Fruit fly (Drosophila melanogaster) Kc167 (cell line): ENCODE results near the gene SerRS.

Experiments
- Myc ChIP-seq: fragments of >200 bp; optimal IDR thresholded peaks from 2 replicates; lab custom pipeline; 2017; ENCODE audit warnings: missing external identifiers
- Sin3A ChIP-seq: fragments of >200 bp; optimal IDR thresholded peaks from 2 replicates; lab custom pipeline; 2018; ENCODE audit warnings: missing external identifiers
- h ChIP-seq: fragments of >200 bp; optimal IDR thresholded peaks from 3 replicates; lab custom pipeline; 2018; ENCODE audit warnings: missing external identifiers
- insv ChIP-seq: fragments of >200 bp; optimal IDR thresholded peaks from 3 replicates; lab custom pipeline; 2018; ENCODE audit warnings: missing external identifiers
- psq ChIP-seq: fragments of >200 bp; optimal IDR thresholded peaks from 2 replicates; lab custom pipeline; 2017; ENCODE audit warnings: missing external identifiers
- ttk ChIP-seq: sonication (Bioruptor generic); optimal IDR thresholded peaks from 2 replicates; lab custom pipeline; 2017; ENCODE audit warnings: missing external identifiers

Gene SerRS

dm6 chr2L:3009438-3009837 is 27.8 kb downstream of the SerRS start:
- TF ChIP-seq Sin3A (lab: Kevin White, UChicago), result no peak
- TF ChIP-seq insv, result no peak
- no peak for TF ChIP-seq Myc (lab: Kevin White, UChicago)
- no peak for TF ChIP-seq h (lab: Kevin White, UChicago)
- TF ChIP-seq psq, result no peak
- no peak for TF ChIP-seq ttk (lab: Kevin White, UChicago)

dm6 chr2L:3006925-3007426 is 30.2 kb downstream of the SerRS start:
- TF ChIP-seq ttk (lab: Kevin White, UChicago) (no peak), insv (no peak), Myc (lab: Kevin White, UChicago) (no peak), psq (no peak), Sin3A (lab: Kevin White, UChicago) (no peak), h (lab: Kevin White, UChicago) (no peak)

dm6 chr2L:3006194-3006593 is 31.0 kb downstream of the SerRS start:
- no peak for TF ChIP-seq psq
- TF ChIP-seq h (lab: Kevin White, UChicago), result no peak
- TF ChIP-seq Myc (lab: Kevin White, UChicago), result no peak
- no peak for TF ChIP-seq insv
- no peak for TF ChIP-seq ttk (lab: Kevin White, UChicago)
- no peak for TF ChIP-seq Sin3A (lab: Kevin White, UChicago)

- no peak for TF ChIP-seq h (lab: Kevin White, UChicago)
- no peak for TF ChIP-seq ttk (lab: Kevin White, UChicago)
- TF ChIP-seq Sin3A (lab: Kevin White, UChicago), result no peak
- no peak for TF ChIP-seq Myc (lab: Kevin White, UChicago)
- TF ChIP-seq psq, result no peak
- no peak for TF ChIP-seq insv
These were observed 31.7 kb downstream of the SerRS start for dm6 chr2L:3005483-3005882.

- no peak for TF ChIP-seq h (lab: Kevin White, UChicago)
These were observed 32.6 kb downstream of the SerRS start for dm6 chr2L:3004601-3005000.

dm6 chr2L:3003399-3003798 is 33.8 kb downstream of the SerRS start:
- TF ChIP-seq Myc (lab: Kevin White, UChicago), result no peak
- TF ChIP-seq insv, result no peak
- TF ChIP-seq Sin3A (lab: Kevin White, UChicago), result no peak
- TF ChIP-seq psq, result no peak
- TF ChIP-seq h (lab: Kevin White, UChicago), result no peak
- no peak for TF ChIP-seq ttk (lab: Kevin White, UChicago)

dm6 chr2L:3001953-3002352 is 35.2 kb downstream of the SerRS start:
- TF ChIP-seq insv, result no peak
- TF ChIP-seq ttk (lab: Kevin White, UChicago), result no peak
- TF ChIP-seq Myc (lab: Kevin White, UChicago), result no peak
- no peak for TF ChIP-seq h (lab: Kevin White, UChicago)
- TF ChIP-seq Sin3A (lab: Kevin White, UChicago), result no peak
- TF ChIP-seq psq, result no peak

- TF ChIP-seq insv (no peak), Myc (lab: Kevin White, UChicago) (no peak), ttk (lab: Kevin White, UChicago) (no peak), psq (no peak), Sin3A (lab: Kevin White, UChicago) (no peak), h (lab: Kevin White, UChicago) (no peak)
These were observed 36.7 kb downstream of the SerRS start for dm6 chr2L:3000517-3000934.

dm6 chr2L:2999609-3000008 is 37.6 kb downstream of the SerRS start:
- TF ChIP-seq h (lab: Kevin White, UChicago) (no peak), insv (no peak), Sin3A (lab: Kevin White, UChicago) (no peak), ttk (lab: Kevin White, UChicago) (no peak), Myc (lab: Kevin White, UChicago) (no peak), psq (no peak)

- no peak for TF ChIP-seq h (lab: Kevin White, UChicago)
- TF ChIP-seq Sin3A (lab: Kevin White, UChicago), result no peak
- TF ChIP-seq insv, result no peak
- TF ChIP-seq Myc (lab: Kevin White, UChicago), result no peak
- TF ChIP-seq ttk (lab: Kevin White, UChicago), result no peak
- TF ChIP-seq psq, result no peak
These were observed 38.1 kb downstream of the SerRS start, which contains the start of gene Ccdc85 for dm6 chr2L:2999113-2999512. Gene Ccdc85, plus strand, starts transcription at chr2L:2999286.

- TF ChIP-seq Sin3A (lab: Kevin White, UChicago) (no peak), psq (no peak), insv (no peak), Myc (lab: Kevin White, UChicago) (no peak), ttk (lab: Kevin White, UChicago) (no peak), h (lab: Kevin White, UChicago) (no peak)
These were observed 43.5 kb downstream of the SerRS start for dm6 chr2L:2993702-2994101.

- TF ChIP-seq insv (no peak), h (lab: Kevin White, UChicago) (no peak)
These were observed 44.0 kb downstream of the SerRS start for dm6 chr2L:2993236-2993635.

- TF ChIP-seq Sin3A (lab: Kevin White, UChicago), result no peak
- TF ChIP-seq ttk (lab: Kevin White, UChicago), result no peak
- TF ChIP-seq psq, result no peak
- no peak for TF ChIP-seq insv
- TF ChIP-seq Myc (lab: Kevin White, UChicago), result no peak
- TF ChIP-seq h (lab: Kevin White, UChicago), result no peak
These were observed 44.5 kb downstream of the SerRS start, which contains the start of the genes okr and CG3558 for dm6 chr2L:2992664-2993174. Gene okr, minus strand, starts transcription at chr2L:2992759. Gene CG3558, plus strand, starts transcription at chr2L:2992870.
